Fruit fly (Drosophila melanogaster) whole organism, pupa: ENCODE measurements around the gene mael.
"Not testable (repeated sequence)": the region's sequence is repeated elsewhere in the genome, so short reads cannot be mapped to it uniquely, and the experiment has no call there.

ENCODE experiments used
- CG10348 ChIP-seq: fragments of 200-800 bp; sonication (Bioruptor generic); IDR thresholded peaks from 2 replicates; pipeline ENCODE4 v1.3.6; 2022; ENCODE audit warnings: missing biosample characterization, missing genetic modification characterization
- CG12605 ChIP-seq: fragments of 200-800 bp; sonication (Bioruptor generic); IDR thresholded peaks from 2 replicates; pipeline ENCODE4 v1.3.6; 2022; ENCODE audit warnings: missing biosample characterization, missing genetic modification characterization
- CG13204 ChIP-seq: fragments of 200-800 bp; sonication (Bioruptor generic); optimal IDR thresholded peaks from 2 replicates; lab custom pipeline; 2018; ENCODE audit warnings: missing biosample characterization, mild to moderate bottlenecking, missing genetic modification characterization, moderate library complexity
- CG14655 ChIP-seq: fragments of 200-800 bp; sonication (Bioruptor generic); optimal IDR thresholded peaks from 3 replicates; lab custom pipeline; 2017; ENCODE audit warnings: mild to moderate bottlenecking, missing biosample characterization, missing genetic modification reagents, missing genetic modification characterization
- CG15710 ChIP-seq: fragments of 200-800 bp; sonication (Bioruptor generic); optimal IDR thresholded peaks from 2 replicates; lab custom pipeline; 2018; ENCODE audit warnings: missing biosample characterization, mild to moderate bottlenecking, missing genetic modification characterization, moderate library complexity
- CG17806 ChIP-seq: fragments of 200-800 bp; sonication (Bioruptor generic); optimal IDR thresholded peaks from 2 replicates; lab custom pipeline; 2018; ENCODE audit warnings: missing biosample characterization, mild to moderate bottlenecking, missing genetic modification characterization, moderate library complexity
- CG32121 ChIP-seq: fragments of 200-800 bp; sonication (Bioruptor generic); IDR thresholded peaks from 2 replicates; pipeline ENCODE4 v1.3.6; 2022; ENCODE audit warnings: missing biosample characterization, missing genetic modification characterization
- CG34367 ChIP-seq: fragments of 200-800 bp; sonication (Bioruptor generic); optimal IDR thresholded peaks from 2 replicates; lab custom pipeline; 2018; ENCODE audit warnings: missing biosample characterization, mild to moderate bottlenecking, missing genetic modification characterization
- CG4496 ChIP-seq: fragments of 200-800 bp; sonication (Bioruptor generic); IDR thresholded peaks from 3 replicates; pipeline ENCODE4 v1.3.6; 2022; ENCODE audit warnings: missing biosample characterization, missing genetic modification characterization
- CG8159 ChIP-seq: fragments of 200-800 bp; sonication (Bioruptor generic); optimal IDR thresholded peaks from 3 replicates; lab custom pipeline; 2018; ENCODE audit warnings: missing biosample characterization, mild to moderate bottlenecking, missing genetic modification characterization, moderate library complexity
- CG8301 ChIP-seq: fragments of 200-800 bp; sonication (Bioruptor generic); optimal IDR thresholded peaks from 2 replicates; lab custom pipeline; 2018; ENCODE audit warnings: missing biosample characterization, mild to moderate bottlenecking, missing genetic modification characterization
- CG9948 ChIP-seq: fragments of 200-800 bp; sonication (Bioruptor generic); optimal IDR thresholded peaks from 2 replicates; lab custom pipeline; 2018; ENCODE audit warnings: missing biosample characterization, mild to moderate bottlenecking, missing genetic modification characterization, moderate library complexity
- D1 ChIP-seq: fragments of 200-800 bp; sonication (Bioruptor generic); optimal IDR thresholded peaks from 2 replicates; lab custom pipeline; 2018; ENCODE audit warnings: missing biosample characterization, mild to moderate bottlenecking, missing genetic modification characterization, moderate library complexity
- EcR ChIP-seq: fragments of 200-800 bp; sonication (Bioruptor generic); optimal IDR thresholded peaks from 3 replicates; lab custom pipeline; 2019; ENCODE audit warnings: missing biosample characterization, missing genetic modification characterization, mild to moderate bottlenecking, moderate library complexity, missing genetic modification reagents
- Ets98B ChIP-seq: fragments of 200-800 bp; sonication (Bioruptor generic); IDR thresholded peaks from 2 replicates; pipeline ENCODE4 v1.3.6; 2022; ENCODE audit warnings: missing biosample characterization, missing genetic modification characterization
- Pif1A ChIP-seq: fragments of 200-800 bp; sonication (Bioruptor generic); optimal IDR thresholded peaks from 3 replicates; lab custom pipeline; 2016; ENCODE audit warnings: missing biosample characterization, missing genetic modification characterization
- Pif1B ChIP-seq: fragments of 200-800 bp; sonication (Bioruptor generic); optimal IDR thresholded peaks from 3 replicates; lab custom pipeline; 2016; ENCODE audit warnings: missing biosample characterization, missing genetic modification characterization
- Snoo ChIP-seq: fragments of 200-800 bp; sonication (Bioruptor generic); optimal IDR thresholded peaks from 3 replicates; lab custom pipeline; 2017; ENCODE audit warnings: missing biosample characterization, mild to moderate bottlenecking, missing genetic modification characterization, inconsistent platforms
- fd96Ca ChIP-seq: fragments of 200-800 bp; sonication (Bioruptor generic); IDR thresholded peaks from 3 replicates; pipeline ENCODE4 v1.3.6; 2022; ENCODE audit warnings: missing biosample characterization, missing genetic modification characterization
- gl ChIP-seq: fragments of 200-800 bp; sonication (Bioruptor generic); optimal IDR thresholded peaks from 2 replicates; lab custom pipeline; 2018; ENCODE audit warnings: missing biosample characterization, mild to moderate bottlenecking, missing genetic modification characterization
- rn ChIP-seq: fragments of 200-800 bp; sonication (Bioruptor generic); IDR thresholded peaks from 2 replicates; pipeline ENCODE4 v1.3.6; 2022; ENCODE audit warnings: missing biosample characterization, missing genetic modification characterization

mael gene

DNA sequence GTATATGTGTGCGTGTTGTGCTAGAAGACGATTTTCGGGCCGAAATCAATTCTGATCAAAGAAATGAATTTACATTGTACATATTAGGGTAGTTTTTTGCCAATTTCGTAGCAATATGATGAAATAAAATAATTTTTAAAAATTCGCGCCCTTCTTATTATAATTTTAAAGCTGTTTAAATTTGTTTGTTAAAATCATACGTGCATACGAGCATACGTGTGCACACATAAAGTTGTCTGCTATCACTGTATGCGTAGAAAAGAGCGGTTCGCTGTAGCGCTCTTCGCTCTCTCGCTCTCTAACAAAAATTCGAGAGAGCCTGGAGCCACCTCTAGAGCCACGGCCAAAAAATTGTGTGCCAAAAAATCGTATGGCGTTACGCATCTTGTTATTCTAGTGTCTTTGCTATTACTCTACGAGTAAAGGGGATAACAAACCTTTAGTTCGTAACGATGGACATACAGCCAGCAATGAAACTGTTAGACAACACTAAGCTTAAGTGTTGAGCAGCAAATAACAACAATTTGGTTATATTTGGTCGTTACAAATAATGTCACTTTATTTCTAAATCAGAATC, at the start of gene mael:
mael (plus strand) TSS at position 510 of the 577 bp plus-strand sequence.
- not testable (repeated sequence) for TF ChIP-seq CG8301, Snoo, CG15710 (tag; lab: Kevin White, UChicago)

DNA sequence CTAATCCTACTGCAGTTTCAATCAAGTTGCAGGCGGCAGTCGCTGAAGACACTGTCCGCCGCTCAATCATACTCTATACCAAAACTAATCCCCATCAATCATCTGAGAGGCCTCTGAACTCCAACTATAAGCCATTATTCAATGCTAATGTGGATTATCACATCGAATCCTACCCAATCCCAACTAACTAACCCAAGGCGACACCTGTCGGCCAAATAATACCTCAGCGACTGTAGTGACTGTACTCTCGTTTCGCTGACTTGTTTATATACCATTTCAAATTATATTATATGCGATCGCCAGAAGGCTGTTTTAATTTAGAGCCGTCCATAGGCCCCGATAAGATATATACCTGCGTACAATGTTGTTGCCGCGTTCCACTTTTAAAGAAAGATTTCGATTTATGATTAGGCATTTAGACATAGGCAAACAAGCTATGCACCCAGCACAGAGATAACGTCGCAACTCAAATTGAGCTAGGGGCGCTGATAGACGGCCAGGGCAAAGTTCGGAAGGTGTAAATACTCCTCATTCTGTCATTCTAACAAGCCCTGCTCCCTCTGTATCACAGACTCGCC, 49.2 kb upstream of the mael start:
- TF ChIP-seq CG8159 (tag; lab: Kevin White, UChicago) (no peak), Snoo (tag; lab: Kevin White, UChicago) (no peak), CG10348 (GFP tag; lab: Robert Waterston, UW) (no peak), CG8301 (tag; lab: Kevin White, UChicago) (no peak), CG9948 (tag; lab: Kevin White, UChicago) (no peak), fd96Ca (no peak), Ets98B (no peak), CG14655 (GFP tag; lab: Kevin White, UChicago) (no peak), CG34367 (tag; lab: Kevin White, UChicago) (no peak), CG12605 (GFP tag; lab: Robert Waterston, UW) (no peak), Pif1B (no peak), CG32121 (GFP tag; lab: Robert Waterston, UW) (no peak), CG4496 (GFP tag; lab: Robert Waterston, UW) (no peak)

DNA sequence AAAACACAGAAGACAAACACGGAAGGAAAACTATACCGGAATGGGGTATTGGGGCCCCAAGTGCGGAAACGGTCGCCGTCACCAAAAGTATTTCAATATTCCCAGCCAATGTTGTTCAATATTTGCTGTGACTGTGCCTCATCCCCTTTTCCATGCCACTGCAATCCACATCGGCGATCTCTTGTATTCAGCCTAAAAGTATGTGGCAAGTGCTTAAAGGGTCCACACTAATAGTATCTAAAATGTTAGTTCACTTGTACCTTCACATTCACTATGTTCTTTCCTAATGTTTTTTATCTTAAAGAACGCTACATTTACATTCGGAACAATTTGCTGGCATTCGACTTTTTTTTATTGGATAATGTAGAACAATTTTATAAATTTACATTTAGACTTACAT, 40.1 kb upstream of the mael start:
- TF ChIP-seq CG13204 (GFP tag; lab: Kevin White, UChicago) = no peak

DNA sequence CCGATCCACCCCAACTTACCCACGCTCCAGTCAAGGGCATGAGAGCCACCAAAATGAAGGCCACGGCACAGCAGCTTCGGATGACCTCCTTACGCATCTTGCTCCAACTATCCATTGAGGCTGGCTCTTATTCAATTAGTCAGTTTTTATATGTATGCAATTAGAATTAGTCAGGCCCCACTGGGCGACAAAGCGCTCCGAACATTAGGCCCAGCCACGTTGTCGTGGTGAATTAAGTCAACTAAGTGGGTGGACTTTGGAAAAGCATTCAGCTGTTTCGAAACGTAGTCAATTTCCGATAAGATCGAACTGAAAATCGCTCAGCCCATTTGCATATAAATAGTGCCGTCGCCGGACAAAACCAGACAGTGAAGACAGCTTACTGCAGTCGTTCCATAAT, 34.0 kb upstream of the mael start, which contains the start of the genes CG14455 and CG14456:
CG14455 (minus strand) TSS at position 101 of the 400 bp plus-strand sequence.
CG14456 (plus strand) TSS at position 236 of the 400 bp plus-strand sequence.
- no peak for TF ChIP-seq CG34367 (tag; lab: Kevin White, UChicago)
- TF ChIP-seq Pif1A (GFP tag; lab: Kevin White, UChicago) = no peak
- TF ChIP-seq CG13204 (GFP tag; lab: Kevin White, UChicago) = no peak
- TF ChIP-seq CG14655 (GFP tag; lab: Kevin White, UChicago) = no peak
- no peak for TF ChIP-seq D1 (tag; lab: Kevin White, UChicago)
- TF ChIP-seq Pif1B = no peak
- TF ChIP-seq CG10348 (GFP tag; lab: Robert Waterston, UW) = no peak
- no peak for TF ChIP-seq EcR
- TF ChIP-seq CG12605 (GFP tag; lab: Robert Waterston, UW) = no peak
- TF ChIP-seq CG15710 (tag; lab: Kevin White, UChicago) = no peak
- no peak for TF ChIP-seq fd96Ca
- TF ChIP-seq gl (tag; lab: Kevin White, UChicago) = no peak
- no peak for TF ChIP-seq CG8159 (tag; lab: Kevin White, UChicago)
- TF ChIP-seq CG8301 (tag; lab: Kevin White, UChicago) = no peak
- no peak for TF ChIP-seq rn (GFP tag; lab: Robert Waterston, UW)
- no peak for TF ChIP-seq Ets98B
- no peak for TF ChIP-seq CG32121 (GFP tag; lab: Robert Waterston, UW)
- TF ChIP-seq CG4496 (GFP tag; lab: Robert Waterston, UW) = no peak
- TF ChIP-seq CG9948 (tag; lab: Kevin White, UChicago) = no peak
- no peak for TF ChIP-seq CG17806 (tag; lab: Kevin White, UChicago)

DNA sequence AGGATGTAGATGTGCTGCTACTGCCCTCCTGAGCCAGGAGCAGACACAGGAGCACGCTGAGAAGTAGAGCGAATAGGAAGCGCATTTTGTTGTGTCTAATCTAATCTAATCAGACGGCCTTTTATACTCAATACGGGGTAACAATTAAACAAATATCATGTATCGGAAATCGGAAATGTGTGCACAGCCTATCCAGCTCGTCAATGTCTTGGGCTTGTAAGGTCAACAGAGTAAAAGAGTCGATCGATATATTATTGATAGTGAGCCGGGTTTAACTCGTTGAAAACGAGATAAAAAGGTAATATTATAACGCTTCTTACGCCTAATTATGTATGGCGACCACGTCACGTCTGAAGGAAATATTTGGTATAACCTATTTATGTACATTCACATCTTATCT, 28.6 kb upstream of the mael start, which contains the start of gene CG14454:
CG14454 (minus strand) TSS at position 101 of the 400 bp plus-strand sequence.
- TF ChIP-seq CG14655 (GFP tag; lab: Kevin White, UChicago); CG15710 (tag; lab: Kevin White, UChicago); CG10348 (GFP tag; lab: Robert Waterston, UW): not testable (repeated sequence)
- TF ChIP-seq, all 21 proteins: peak for 0; not testable (repeated sequence) for 21

DNA sequence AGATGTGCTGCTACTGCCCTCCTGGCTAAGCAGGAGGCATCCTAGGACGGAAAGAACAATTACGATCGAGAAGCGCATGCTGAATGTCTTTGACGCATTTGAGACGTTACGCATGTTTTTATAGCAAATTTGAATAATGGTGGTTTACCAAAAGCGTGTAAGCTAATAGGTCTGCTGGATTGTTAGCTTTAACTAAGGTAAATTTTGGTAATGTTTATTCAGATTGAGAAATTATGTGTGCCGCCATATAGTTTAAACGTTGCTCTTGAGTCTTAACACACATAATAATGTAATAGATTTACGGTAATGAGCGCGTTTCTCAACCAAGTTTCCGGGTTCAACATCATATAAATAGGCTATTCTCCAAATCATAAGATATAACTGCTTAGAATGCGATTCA, 27.3 kb upstream of the mael start, which contains the start of the genes CG12546 and CG14453:
CG12546 (minus strand) TSS at position 101 of the 400 bp plus-strand sequence.
CG14453 (plus strand) TSS at position 372 of the 400 bp plus-strand sequence.
- TF ChIP-seq CG4496 (GFP tag; lab: Robert Waterston, UW) (no peak), CG10348 (GFP tag; lab: Robert Waterston, UW) (no peak), Pif1A (GFP tag; lab: Kevin White, UChicago) (no peak), fd96Ca (no peak), CG12605 (GFP tag; lab: Robert Waterston, UW) (no peak), CG9948 (tag; lab: Kevin White, UChicago) (no peak), Pif1B (no peak), gl (tag; lab: Kevin White, UChicago) (no peak), CG8159 (tag; lab: Kevin White, UChicago) (no peak), CG17806 (tag; lab: Kevin White, UChicago) (no peak), EcR (no peak), Ets98B (no peak), rn (GFP tag; lab: Robert Waterston, UW) (no peak), CG15710 (tag; lab: Kevin White, UChicago) (no peak), CG14655 (GFP tag; lab: Kevin White, UChicago) (no peak), D1 (tag; lab: Kevin White, UChicago) (no peak), Snoo (tag; lab: Kevin White, UChicago) (no peak), CG13204 (GFP tag; lab: Kevin White, UChicago) (no peak), CG8301 (tag; lab: Kevin White, UChicago) (no peak)
